Fruit fly (Drosophila melanogaster) whole organism, embryonic: ENCODE results near the gene CG34041.

Experiments used
- Abd-B ChIP-seq: fragments of 200-800 bp; sonication (Bioruptor generic); optimal IDR thresholded peaks from 2 replicates; lab custom pipeline; 2018; ENCODE audit warnings: missing biosample characterization, mild to moderate bottlenecking, missing genetic modification characterization, moderate library complexity
- Eip74EF ChIP-seq, 2 experiments: fragments of 200-800 bp in 1 of 2; fragments of >200 bp in 1 of 2; sonication (Bioruptor generic) in 1 of 2; optimal IDR thresholded peaks; 2 replicates each; lab custom pipeline; 2017 to 2019; ENCODE audit warnings: missing biosample characterization in 2 of 2, missing genetic modification characterization in 2 of 2, mild to moderate bottlenecking in 1 of 2, moderate library complexity in 1 of 2
- HHEX ChIP-seq: fragments of 200-800 bp; sonication (Bioruptor generic); optimal IDR thresholded peaks from 3 replicates; lab custom pipeline; 2017; ENCODE audit warnings: missing biosample characterization, mild to moderate bottlenecking, missing genetic modification characterization, missing genetic modification reagents
- Lim3 ChIP-seq: fragments of 200-800 bp; sonication (Bioruptor generic); IDR thresholded peaks from 2 replicates; pipeline ENCODE4 v1.3.6; 2022; ENCODE audit warnings: missing biosample characterization, missing genetic modification characterization
- Lpt ChIP-seq: fragments of >200 bp; optimal IDR thresholded peaks from 2 replicates; lab custom pipeline; 2018; ENCODE audit warnings: missing biosample characterization, missing genetic modification characterization
- MTF-1 ChIP-seq: fragments of 200-800 bp; sonication (Bioruptor generic); optimal IDR thresholded peaks from 2 replicates; lab custom pipeline; 2018; ENCODE audit warnings: missing biosample characterization, mild to moderate bottlenecking, missing genetic modification characterization, borderline replicate concordance
- Nf-YC ChIP-seq: fragments of 200-800 bp; optimal IDR thresholded peaks from 3 replicates; lab custom pipeline; 2019; ENCODE audit warnings: missing biosample characterization, mild to moderate bottlenecking, missing genetic modification characterization, moderate library complexity
- eve ChIP-seq, 2 experiments: fragments of >200 bp; optimal IDR thresholded peaks; 2 replicates each; lab custom pipeline; 2017; ENCODE audit warnings: missing biosample characterization in 2 of 2, missing genetic modification characterization in 2 of 2
- jing ChIP-seq: fragments of 200-800 bp; sonication (Bioruptor generic); optimal IDR thresholded peaks from 2 replicates; lab custom pipeline; 2018; ENCODE audit warnings: missing biosample characterization, mild to moderate bottlenecking, missing genetic modification characterization
- klu ChIP-seq: fragments of 200-800 bp; sonication (Bioruptor generic); IDR thresholded peaks from 2 replicates; pipeline ENCODE4 v1.3.6; 2022; ENCODE audit warnings: missing biosample characterization, missing genetic modification characterization
- lola ChIP-seq, 3 experiments: fragments of >200 bp in 2 of 3; fragments of 200-800 bp in 1 of 3; sonication (Bioruptor generic) in 1 of 3; optimal IDR thresholded peaks; 2 replicates each; lab custom pipeline; 2017 to 2019; ENCODE audit warnings: missing biosample characterization in 3 of 3, missing genetic modification characterization in 3 of 3, mild to moderate bottlenecking in 1 of 3, moderate library complexity in 1 of 3
- oc ChIP-seq: fragments of 200-800 bp; sonication (Bioruptor generic); optimal IDR thresholded peaks from 2 replicates; lab custom pipeline; 2018; ENCODE audit warnings: missing biosample characterization, mild to moderate bottlenecking, missing genetic modification characterization, moderate library complexity
- psq ChIP-seq: fragments of 200-800 bp; sonication (Bioruptor generic); optimal IDR thresholded peaks from 2 replicates; lab custom pipeline; 2017; ENCODE audit warnings: missing biosample characterization, missing genetic modification characterization
- tin ChIP-seq: fragments of 200-800 bp; sonication (Bioruptor generic); optimal IDR thresholded peaks from 3 replicates; lab custom pipeline; 2016; ENCODE audit warnings: missing biosample characterization, missing genetic modification characterization

DNA sequence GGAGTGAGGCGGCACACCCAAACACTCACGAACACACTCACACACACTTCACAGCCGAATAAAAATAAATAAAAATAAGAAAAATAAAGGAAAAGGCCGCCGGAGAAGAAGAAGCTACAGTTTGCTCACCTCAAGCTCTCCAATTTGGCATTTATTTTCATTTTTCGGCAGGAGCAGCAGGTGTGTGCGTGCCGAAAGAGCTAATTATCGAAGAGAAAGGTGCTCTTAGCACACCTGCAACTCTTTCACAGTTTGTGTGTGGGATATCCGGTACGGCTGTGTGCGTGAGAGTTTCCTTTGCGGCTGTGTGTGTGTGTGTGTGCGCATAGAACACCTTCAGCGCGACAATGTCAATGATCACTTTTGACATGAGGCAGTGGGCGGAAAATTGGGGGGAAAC, 37.2 kb downstream of the CG34041 start:
- TF ChIP-seq Eip74EF (GFP tag; optimal IDR thresholded peaks at IDR 0.05; lab: Kevin White, UChicago) (no peak), eve (GFP tag; optimal IDR thresholded peaks at IDR 0.05; lab: Kevin White, UChicago) (no peak), Lpt (no peak), oc (tag; lab: Kevin White, UChicago) (no peak), jing (GFP tag; lab: Kevin White, UChicago) (no peak), psq (GFP tag; lab: Kevin White, UChicago) (no peak), Nf-YC (tag; lab: Kevin White, UChicago) (no peak), Lim3 (GFP tag; lab: Robert Waterston, UW) (no peak), lola (GFP tag; optimal IDR thresholded peaks at IDR 0.05; lab: Kevin White, UChicago) (no peak), MTF-1 (GFP tag; lab: Kevin White, UChicago) (no peak), tin (GFP tag; lab: Kevin White, UChicago) (no peak), HHEX (no peak), Abd-B (GFP tag; lab: Kevin White, UChicago) (no peak), klu (GFP tag; lab: Robert Waterston, UW) (no peak)
